Worm (Caenorhabditis elegans) whole organism, L2 larva: Measurements from ENCODE around the gene C27D6.3.

Experiments
- C34F6.9 ChIP-seq: fragments of 150-350 bp; optimal IDR thresholded peaks from 2 replicates; lab custom pipeline; 2014; ENCODE audit warnings: missing biosample characterization, missing genetic modification characterization
- F13H6.1 ChIP-seq: sonication (generic microtip); optimal IDR thresholded peaks from 2 replicates; lab custom pipeline; 2016; ENCODE audit warnings: missing genetic modification characterization, missing compliant biosample characterization
- R02D3.7 ChIP-seq: fragments of 150-350 bp; optimal IDR thresholded peaks from 2 replicates; lab custom pipeline; 2014; ENCODE audit warnings: missing biosample characterization, missing genetic modification characterization
- Y55F3AM.14 ChIP-seq: fragments of 200-800 bp; sonication (Bioruptor generic); optimal IDR thresholded peaks from 2 replicates; lab custom pipeline; 2018; ENCODE audit warnings: mild to moderate bottlenecking, missing genetic modification characterization, missing compliant biosample characterization
- ZK546.5 ChIP-seq: sonication (generic microtip); optimal IDR thresholded peaks from 2 replicates; lab custom pipeline; 2017; ENCODE audit warnings: missing biosample characterization, missing genetic modification characterization
- alr-1 ChIP-seq: fragments of 150-350 bp; optimal IDR thresholded peaks from 2 replicates; lab custom pipeline; 2014; ENCODE audit warnings: missing biosample characterization, missing genetic modification characterization
- aly-2 ChIP-seq: fragments of 150-350 bp; optimal IDR thresholded peaks from 2 replicates; lab custom pipeline; 2014; ENCODE audit warnings: missing biosample characterization, missing genetic modification characterization
- blmp-1 ChIP-seq: sonication (generic microtip); optimal IDR thresholded peaks from 2 replicates; lab custom pipeline; 2017; ENCODE audit warnings: missing genetic modification characterization, mild to moderate bottlenecking, missing compliant biosample characterization, antibody characterized with exemption, moderate library complexity; ENCODE audit not compliant: insufficient read depth
- egl-27 ChIP-seq: sonication (generic microtip); optimal IDR thresholded peaks from 3 replicates; lab custom pipeline; 2017; ENCODE audit warnings: missing biosample characterization, missing genetic modification reagents, missing genetic modification characterization
- elt-3 ChIP-seq: sonication (generic microtip); optimal IDR thresholded peaks from 2 replicates; lab custom pipeline; 2017; ENCODE audit warnings: missing biosample characterization, missing genetic modification characterization
- fos-1 ChIP-seq: fragments of 150-350 bp; optimal IDR thresholded peaks from 2 replicates; lab custom pipeline; 2014; ENCODE audit warnings: missing biosample characterization, missing genetic modification characterization
- lin-11 ChIP-seq: fragments of 150-350 bp; sonication (generic microtip); optimal IDR thresholded peaks from 2 replicates; lab custom pipeline; 2014; ENCODE audit warnings: missing biosample characterization, missing genetic modification characterization, inconsistent platforms, mixed read lengths
- lin-13 ChIP-seq: fragments of 150-350 bp; optimal IDR thresholded peaks from 2 replicates; lab custom pipeline; 2014; ENCODE audit warnings: missing biosample characterization, missing genetic modification reagents, missing genetic modification characterization
- lin-39 ChIP-seq: fragments of 150-350 bp; optimal IDR thresholded peaks from 2 replicates; lab custom pipeline; 2014; ENCODE audit warnings: missing biosample characterization, missing genetic modification reagents, missing genetic modification characterization
- lsy-2 ChIP-seq, 2 experiments: fragments of 150-350 bp in 1 of 2; sonication (generic microtip) in 1 of 2; optimal IDR thresholded peaks; 2 replicates each; lab custom pipeline; 2014 to 2017; ENCODE audit warnings: missing biosample characterization in 2 of 2, missing genetic modification characterization in 2 of 2
- mab-5 ChIP-seq: fragments of 150-350 bp; optimal IDR thresholded peaks from 2 replicates; lab custom pipeline; 2014; ENCODE audit warnings: missing biosample characterization, missing genetic modification characterization
- mdl-1 ChIP-seq, 2 experiments: fragments of 150-350 bp in 1 of 2; sonication (generic microtip) in 1 of 2; optimal IDR thresholded peaks; 2 replicates each; lab custom pipeline; 2017; ENCODE audit warnings: missing biosample characterization in 2 of 2, missing genetic modification characterization in 2 of 2
- nhr-10 ChIP-seq: sonication (generic microtip); optimal IDR thresholded peaks from 2 replicates; lab custom pipeline; 2017; ENCODE audit warnings: missing biosample characterization, missing genetic modification characterization
- nhr-11 ChIP-seq: fragments of 150-350 bp; optimal IDR thresholded peaks from 2 replicates; lab custom pipeline; 2014; ENCODE audit warnings: missing biosample characterization, missing genetic modification characterization
- nhr-12 ChIP-seq: fragments of 150-350 bp; optimal IDR thresholded peaks from 2 replicates; lab custom pipeline; 2014; ENCODE audit warnings: missing biosample characterization, missing genetic modification characterization
- nhr-129 ChIP-seq: fragments of 150-350 bp; optimal IDR thresholded peaks from 2 replicates; lab custom pipeline; 2014; ENCODE audit warnings: missing biosample characterization, missing genetic modification characterization
- nhr-21 ChIP-seq: fragments of 150-350 bp; optimal IDR thresholded peaks from 2 replicates; lab custom pipeline; 2014; ENCODE audit warnings: missing biosample characterization, missing genetic modification characterization
- nhr-23 ChIP-seq: fragments of 150-350 bp; optimal IDR thresholded peaks from 2 replicates; lab custom pipeline; 2014; ENCODE audit warnings: missing biosample characterization, missing genetic modification reagents, missing genetic modification characterization
- nhr-25 ChIP-seq: fragments of 150-350 bp; sonication (generic microtip); optimal IDR thresholded peaks from 3 replicates; lab custom pipeline; 2014; ENCODE audit warnings: missing biosample characterization, missing genetic modification characterization
- nhr-6 ChIP-seq: fragments of 150-350 bp; optimal IDR thresholded peaks from 2 replicates; lab custom pipeline; 2014; ENCODE audit warnings: missing biosample characterization, missing genetic modification characterization
- nhr-77 ChIP-seq: fragments of 150-350 bp; optimal IDR thresholded peaks from 2 replicates; lab custom pipeline; 2014; ENCODE audit warnings: missing biosample characterization, missing genetic modification characterization
- peb-1 ChIP-seq: fragments of 150-350 bp; optimal IDR thresholded peaks from 2 replicates; lab custom pipeline; 2014; ENCODE audit warnings: missing biosample characterization, missing genetic modification characterization
- sem-4 ChIP-seq: fragments of 150-350 bp; optimal IDR thresholded peaks from 2 replicates; lab custom pipeline; 2014; ENCODE audit warnings: missing biosample characterization, missing genetic modification reagents, missing genetic modification characterization
- skn-1 ChIP-seq: sonication (generic microtip); optimal IDR thresholded peaks from 2 replicates; lab custom pipeline; 2017; ENCODE audit warnings: missing biosample characterization, missing genetic modification characterization
- sma-3 ChIP-seq: sonication (generic microtip); optimal IDR thresholded peaks from 2 replicates; lab custom pipeline; 2016; ENCODE audit warnings: missing genetic modification reagents, missing genetic modification characterization, missing compliant biosample characterization
- sma-9 ChIP-seq, 2 experiments: fragments of 150-350 bp in 1 of 2; sonication (generic microtip) in 1 of 2; optimal IDR thresholded peaks; 2 replicates each; lab custom pipeline; 2014 to 2016; ENCODE audit warnings: missing genetic modification characterization in 2 of 2, mild to moderate bottlenecking in 1 of 2, missing biosample characterization in 1 of 2, missing compliant biosample characterization in 1 of 2, missing genetic modification reagents in 1 of 2, moderate library complexity in 1 of 2
- snpc-4 ChIP-seq: fragments of 150-350 bp; optimal IDR thresholded peaks from 2 replicates; lab custom pipeline; 2014; ENCODE audit warnings: missing biosample characterization, missing genetic modification characterization
- unc-39 ChIP-seq: fragments of 150-350 bp; optimal IDR thresholded peaks from 2 replicates; lab custom pipeline; 2014; ENCODE audit warnings: missing biosample characterization, missing genetic modification characterization
- unc-55 ChIP-seq: fragments of 150-350 bp; sonication (generic microtip); optimal IDR thresholded peaks from 3 replicates; lab custom pipeline; 2014; ENCODE audit warnings: missing biosample characterization, missing genetic modification reagents, missing genetic modification characterization
- unc-62 ChIP-seq: fragments of 150-350 bp; optimal IDR thresholded peaks from 2 replicates; lab custom pipeline; 2014; ENCODE audit warnings: missing biosample characterization, missing genetic modification reagents, missing genetic modification characterization
- zag-1 ChIP-seq: fragments of 150-350 bp; optimal IDR thresholded peaks from 2 replicates; lab custom pipeline; 2014; ENCODE audit warnings: missing biosample characterization, missing genetic modification characterization
- ztf-4 ChIP-seq: fragments of 150-350 bp; optimal IDR thresholded peaks from 2 replicates; lab custom pipeline; 2014; ENCODE audit warnings: missing biosample characterization, missing genetic modification characterization

C27D6.3 gene

DNA sequence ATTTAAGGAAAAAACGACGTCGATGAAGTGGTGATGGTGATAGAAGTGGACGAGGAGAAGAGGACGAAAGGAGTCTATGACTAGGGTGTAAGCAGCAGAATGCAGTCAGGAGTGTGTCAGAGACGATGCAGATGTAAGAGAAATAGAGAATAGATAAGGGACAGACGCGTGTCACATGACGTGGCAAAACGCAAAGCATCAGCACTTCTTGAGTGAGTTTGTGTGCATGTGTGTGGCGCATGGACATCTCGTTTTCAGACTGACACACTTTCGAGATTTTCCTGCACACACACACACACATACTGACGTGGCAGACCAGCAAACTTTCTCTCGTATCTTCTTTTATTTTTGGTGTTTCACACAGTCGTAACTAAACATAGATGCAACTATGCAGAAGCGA, 8.2 kb upstream of the C27D6.3 start (continued):
- no peak for TF ChIP-seq lin-11 (tag; lab: Kevin White, UChicago)
- no peak for TF ChIP-seq unc-39
- TF ChIP-seq C34F6.9 (tag; lab: Kevin White, UChicago): peak; percentile 67
- no peak for TF ChIP-seq ztf-4 (tag; lab: Kevin White, UChicago)
- TF ChIP-seq, all 48 proteins: peak for 15

- TF ChIP-seq alr-1 (tag; lab: Kevin White, UChicago): no peak
- TF ChIP-seq lsy-2 (tag; optimal IDR thresholded peaks at IDR 0.05; lab: Kevin White, UChicago): peak; percentile 18 to 74
- TF ChIP-seq sma-3: peak; percentile 22
- TF ChIP-seq F13H6.1 (tag; lab: Kevin White, UChicago): peak; percentile 80
- peak; percentile 69 for TF ChIP-seq Y55F3AM.14 (GFP tag; lab: Kevin White, UChicago)
- TF ChIP-seq R02D3.7 (tag; lab: Kevin White, UChicago): no peak
- peak; percentile 62 for TF ChIP-seq snpc-4 (tag; lab: Kevin White, UChicago)
- TF ChIP-seq mdl-1 (tag; optimal IDR thresholded peaks at IDR 0.05; lab: Kevin White, UChicago): peak; percentile 75 to 85
- peak; percentile 79 for TF ChIP-seq sma-9 (GFP tag; optimal IDR thresholded peaks at IDR 0.05; lab: Kevin White, UChicago)
- no peak for TF ChIP-seq sma-9 (tag; optimal IDR thresholded peaks at IDR 0.05; lab: Kevin White, UChicago)
- peak; percentile 72 for TF ChIP-seq C34F6.9 (tag; lab: Kevin White, UChicago)
- TF ChIP-seq zag-1 (tag; lab: Kevin White, UChicago): peak; percentile 71
- peak; percentile 6 for TF ChIP-seq ZK546.5
- TF ChIP-seq egl-27: peak; percentile 54
- TF ChIP-seq nhr-21 (tag; lab: Kevin White, UChicago): peak; percentile 34
- TF ChIP-seq nhr-23 (tag; lab: Kevin White, UChicago): no peak
- peak; percentile 74 for TF ChIP-seq blmp-1
- peak; percentile 49 for TF ChIP-seq lin-11 (tag; lab: Kevin White, UChicago)
- TF ChIP-seq nhr-11: no peak
- TF ChIP-seq sem-4: peak; percentile 56
- TF ChIP-seq lin-13 (GFP tag; lab: Kevin White, UChicago): peak; percentile 55
- TF ChIP-seq unc-55 (GFP tag; lab: Kevin White, UChicago): peak; percentile 61
- no peak for TF ChIP-seq skn-1 (tag; lab: Kevin White, UChicago)
- TF ChIP-seq fos-1: peak; percentile 48
- TF ChIP-seq nhr-25 (tag; lab: Kevin White, UChicago): peak; percentile 51
- TF ChIP-seq nhr-129 (tag; lab: Kevin White, UChicago): peak; percentile 77
- no peak for TF ChIP-seq nhr-10 (tag; lab: Kevin White, UChicago)
- no peak for TF ChIP-seq nhr-6 (tag; lab: Kevin White, UChicago)
Measured at ce11 chrII:5181497-5181896, 7.2 kb upstream of the C27D6.3 start.

DNA sequence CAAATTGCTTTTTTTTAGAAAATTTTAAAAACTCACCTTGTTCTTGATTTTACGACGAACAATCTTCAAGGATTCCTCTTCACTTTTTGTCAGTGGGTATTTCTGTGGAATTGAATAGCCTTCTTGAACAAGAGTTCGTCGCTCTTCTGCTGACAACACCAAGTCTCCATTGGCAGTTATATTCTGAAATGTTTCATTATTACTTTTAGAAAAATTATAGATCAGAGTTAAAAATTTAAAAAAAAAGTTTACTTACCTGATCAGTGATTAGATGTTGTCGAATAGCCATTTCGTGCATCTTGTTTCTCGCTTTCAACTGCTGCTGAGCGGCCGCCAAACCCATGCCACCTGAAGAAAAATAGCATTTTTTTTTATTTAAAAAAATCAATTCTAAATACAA, 6.0 kb upstream of the C27D6.3 start:
- TF ChIP-seq peb-1 (tag; lab: Kevin White, UChicago): no peak
- no peak for TF ChIP-seq nhr-25 (tag; lab: Kevin White, UChicago)
- no peak for TF ChIP-seq C34F6.9 (tag; lab: Kevin White, UChicago)
- no peak for TF ChIP-seq elt-3 (tag; lab: Kevin White, UChicago)
- TF ChIP-seq zag-1 (tag; lab: Kevin White, UChicago): no peak
- no peak for TF ChIP-seq nhr-12 (tag; lab: Kevin White, UChicago)
- TF ChIP-seq nhr-77: no peak
- no peak for TF ChIP-seq lin-39 (tag; lab: Kevin White, UChicago)
- TF ChIP-seq alr-1 (tag; lab: Kevin White, UChicago): no peak
- TF ChIP-seq lsy-2 (tag; optimal IDR thresholded peaks at IDR 0.05; lab: Kevin White, UChicago): no peak
- no peak for TF ChIP-seq lin-11 (tag; lab: Kevin White, UChicago)
- no peak for TF ChIP-seq Y55F3AM.14 (GFP tag; lab: Kevin White, UChicago)
- TF ChIP-seq egl-27: no peak
- no peak for TF ChIP-seq sma-3
- TF ChIP-seq aly-2 (tag; lab: Kevin White, UChicago): no peak
- no peak for TF ChIP-seq blmp-1
- TF ChIP-seq R02D3.7 (tag; lab: Kevin White, UChicago): no peak
- no peak for TF ChIP-seq unc-62 (GFP tag; lab: Kevin White, UChicago)
- no peak for TF ChIP-seq mab-5 (tag; lab: Kevin White, UChicago)
- no peak for TF ChIP-seq nhr-10 (tag; lab: Kevin White, UChicago)
